Fruit fly (Drosophila melanogaster): ENCODE results near the gene Pex11c.

- TF ChIP-seq CTCF (optimal IDR thresholded peaks at IDR 0.05) = peak; percentile 45 to 66
- no peak for TF ChIP-seq CG8478 (optimal IDR thresholded peaks at IDR 0.05)
Observed at dm6 chr3R:23295360-23295772, 37.2 kb downstream of the Pex11c start.
